Fruit fly (Drosophila melanogaster) whole organism, embryonic: ENCODE data around the gene CG10019.
A peak's percentile ranks its signal among the peaks of the same experiment; 100 is the strongest.

Source experiments
- Bgb ChIP-seq: fragments of 200-800 bp; sonication (Bioruptor generic); IDR thresholded peaks from 2 replicates; pipeline ENCODE4 v1.3.6; 2022; ENCODE audit warnings: missing biosample characterization, missing genetic modification characterization; ENCODE audit not compliant: partially characterized antibody
- CG10543 ChIP-seq: fragments of 200-800 bp; sonication (Bioruptor generic); optimal IDR thresholded peaks from 3 replicates; lab custom pipeline; 2017; ENCODE audit warnings: missing biosample characterization, mild to moderate bottlenecking, missing genetic modification characterization, moderate library complexity
- CG12071 ChIP-seq: fragments of 200-800 bp; sonication (Bioruptor generic); optimal IDR thresholded peaks from 3 replicates; lab custom pipeline; 2018; ENCODE audit warnings: missing biosample characterization, mild to moderate bottlenecking, missing genetic modification characterization
- CG12942 ChIP-seq: fragments of 200-800 bp; sonication (Bioruptor generic); optimal IDR thresholded peaks from 3 replicates; lab custom pipeline; 2016; ENCODE audit warnings: missing biosample characterization, missing genetic modification characterization
- CG15269 ChIP-seq: fragments of 200-800 bp; sonication (Bioruptor generic); optimal IDR thresholded peaks from 2 replicates; lab custom pipeline; 2018; ENCODE audit warnings: missing biosample characterization, mild to moderate bottlenecking, missing genetic modification characterization, moderate library complexity
- CG15514 ChIP-seq: fragments of 200-800 bp; sonication (Bioruptor generic); optimal IDR thresholded peaks from 3 replicates; lab custom pipeline; 2017; ENCODE audit warnings: missing biosample characterization, missing genetic modification characterization, mild to moderate bottlenecking, moderate library complexity, missing genetic modification reagents
- CG17385 ChIP-seq: fragments of 200-800 bp; sonication (Bioruptor generic); optimal IDR thresholded peaks from 3 replicates; lab custom pipeline; 2018; ENCODE audit warnings: missing biosample characterization, mild to moderate bottlenecking, missing genetic modification characterization
- CG2120 ChIP-seq: fragments of 200-800 bp; sonication (Bioruptor generic); optimal IDR thresholded peaks from 3 replicates; lab custom pipeline; 2016; ENCODE audit warnings: missing biosample characterization, missing genetic modification characterization
- CG4360 ChIP-seq: fragments of 200-800 bp; sonication (Bioruptor generic); IDR thresholded peaks from 2 replicates; pipeline ENCODE4 v1.3.6; 2022; ENCODE audit warnings: missing biosample characterization, missing genetic modification characterization
- CG5180 ChIP-seq: fragments of 200-800 bp; sonication (Bioruptor generic); optimal IDR thresholded peaks from 3 replicates; lab custom pipeline; 2017; ENCODE audit warnings: missing biosample characterization, missing genetic modification characterization, mild to moderate bottlenecking, moderate library complexity, missing genetic modification reagents
- CG7745 ChIP-seq: fragments of 200-800 bp; sonication (Bioruptor generic); optimal IDR thresholded peaks from 2 replicates; lab custom pipeline; 2018; ENCODE audit warnings: missing biosample characterization, mild to moderate bottlenecking, missing genetic modification characterization, moderate library complexity
- CG7987 ChIP-seq: fragments of 200-800 bp; sonication (Bioruptor generic); optimal IDR thresholded peaks from 2 replicates; lab custom pipeline; 2018; ENCODE audit warnings: missing biosample characterization, mild to moderate bottlenecking, missing genetic modification characterization, moderate library complexity
- CG8290 ChIP-seq, 3 experiments: fragments of 200-800 bp; sonication (Bioruptor generic); optimal IDR thresholded peaks; 2 replicates each; lab custom pipeline; 2016 to 2019; ENCODE audit warnings: missing biosample characterization in 3 of 3, missing genetic modification characterization in 3 of 3, mild to moderate bottlenecking in 2 of 3, moderate library complexity in 1 of 3
- CG8944 ChIP-seq: fragments of 200-800 bp; sonication (Bioruptor generic); optimal IDR thresholded peaks from 3 replicates; lab custom pipeline; 2016; ENCODE audit warnings: missing biosample characterization, missing genetic modification characterization
- HLH3B ChIP-seq: fragments of 200-800 bp; sonication (Bioruptor generic); IDR thresholded peaks from 2 replicates; pipeline ENCODE4 v1.3.6; 2022; ENCODE audit warnings: missing biosample characterization, missing genetic modification characterization
- HmgZ ChIP-seq: fragments of 200-800 bp; sonication (Bioruptor generic); optimal IDR thresholded peaks from 2 replicates; lab custom pipeline; 2018; ENCODE audit warnings: missing biosample characterization, mild to moderate bottlenecking, missing genetic modification characterization
- Hr78 ChIP-seq, 2 experiments: fragments of 200-800 bp in 1 of 2; fragments of >200 bp in 1 of 2; sonication (Bioruptor generic) in 1 of 2; optimal IDR thresholded peaks; 2 replicates each; lab custom pipeline; 2017 to 2019; ENCODE audit warnings: missing biosample characterization in 2 of 2, missing genetic modification characterization in 2 of 2, mild to moderate bottlenecking in 1 of 2, moderate library complexity in 1 of 2
- Med ChIP-seq: fragments of 200-800 bp; sonication (Bioruptor generic); peaks from one replicate; lab custom pipeline; 2016; ENCODE audit warnings: missing biosample characterization, missing genetic modification characterization, mild to moderate bottlenecking, inconsistent platforms, moderate library complexity
- Myb ChIP-seq: fragments of 200-800 bp; sonication (Bioruptor generic); optimal IDR thresholded peaks from 2 replicates; lab custom pipeline; 2016; ENCODE audit warnings: missing biosample characterization, missing genetic modification characterization
- NFAT ChIP-seq: fragments of 200-800 bp; sonication (Bioruptor generic); IDR thresholded peaks from 2 replicates; pipeline ENCODE4 v1.3.6; 2022; ENCODE audit warnings: missing biosample characterization, missing genetic modification characterization
- Rfx ChIP-seq: fragments of 200-800 bp; sonication (Bioruptor generic); IDR thresholded peaks from 2 replicates; pipeline ENCODE4 v1.3.6; 2022; ENCODE audit warnings: missing biosample characterization, missing genetic modification characterization
- Sry-β ChIP-seq: fragments of 200-800 bp; sonication (Bioruptor generic); optimal IDR thresholded peaks from 2 replicates; lab custom pipeline; 2018; ENCODE audit warnings: missing biosample characterization, mild to moderate bottlenecking, missing genetic modification characterization, moderate library complexity
- Ssrp ChIP-seq: fragments of 200-800 bp; sonication (Bioruptor generic); optimal IDR thresholded peaks from 2 replicates; lab custom pipeline; 2018; ENCODE audit warnings: missing biosample characterization, mild to moderate bottlenecking, missing genetic modification characterization, moderate library complexity
- Trl ChIP-seq, 3 experiments: fragments of >200 bp in 2 of 3; fragments of 200-800 bp in 1 of 3; sonication (Bioruptor generic) in 1 of 3; optimal IDR thresholded peaks; 2 replicates in 1 of 3; 3 replicates in 2 of 3; lab custom pipeline; 2016 to 2017; ENCODE audit warnings: missing biosample characterization in 1 of 3, missing genetic modification characterization in 1 of 3
- aop ChIP-seq: fragments of 200-800 bp; sonication (Bioruptor generic); IDR thresholded peaks from 2 replicates; pipeline ENCODE4 v1.3.6; 2022; ENCODE audit warnings: missing biosample characterization, missing genetic modification characterization
- btn ChIP-seq: fragments of 200-800 bp; sonication (Bioruptor generic); optimal IDR thresholded peaks from 2 replicates; lab custom pipeline; 2016; ENCODE audit warnings: missing biosample characterization, missing genetic modification characterization
- cas ChIP-seq: fragments of 200-800 bp; sonication (Bioruptor generic); IDR thresholded peaks from 2 replicates; pipeline ENCODE4 v1.3.6; 2022; ENCODE audit warnings: missing biosample characterization, missing genetic modification characterization
- cg ChIP-seq: fragments of 200-800 bp; sonication (Bioruptor generic); optimal IDR thresholded peaks from 3 replicates; lab custom pipeline; 2019; ENCODE audit warnings: missing biosample characterization, mild to moderate bottlenecking, missing genetic modification characterization, moderate library complexity
- ci ChIP-seq: fragments of 200-800 bp; sonication (Bioruptor generic); IDR thresholded peaks from 3 replicates; pipeline ENCODE4 v1.3.6; 2022; ENCODE audit warnings: missing biosample characterization, missing genetic modification characterization
- dan ChIP-seq: fragments of 200-800 bp; sonication (Bioruptor generic); IDR thresholded peaks from 2 replicates; pipeline ENCODE4 v1.3.6; 2022; ENCODE audit warnings: missing biosample characterization, missing genetic modification characterization
- dmrt11E ChIP-seq: fragments of 200-800 bp; sonication (Bioruptor generic); optimal IDR thresholded peaks from 3 replicates; lab custom pipeline; 2018; ENCODE audit warnings: missing biosample characterization, mild to moderate bottlenecking, missing genetic modification characterization, moderate library complexity
- dysf ChIP-seq: fragments of 200-800 bp; sonication (Bioruptor generic); IDR thresholded peaks from 3 replicates; pipeline ENCODE4 v1.3.6; 2022; ENCODE audit warnings: missing biosample characterization, missing genetic modification characterization
- gro ChIP-seq: fragments of 200-800 bp; sonication (Bioruptor generic); optimal IDR thresholded peaks from 2 replicates; lab custom pipeline; 2016; ENCODE audit warnings: missing biosample characterization, missing genetic modification characterization
- hkb ChIP-seq, 2 experiments: fragments of 200-800 bp in 1 of 2; fragments of >200 bp in 1 of 2; sonication (Bioruptor generic) in 1 of 2; IDR thresholded peaks in 1 of 2; optimal IDR thresholded peaks in 1 of 2; 2 replicates each; pipeline versions ENCODE4 v1.3.6 to Lab custom; 2017 to 2022; ENCODE audit warnings: missing biosample characterization in 1 of 2, missing genetic modification characterization in 1 of 2
- lab ChIP-seq: fragments of 200-800 bp; sonication (Bioruptor generic); optimal IDR thresholded peaks from 3 replicates; lab custom pipeline; 2017; ENCODE audit warnings: missing biosample characterization, missing genetic modification characterization, mild to moderate bottlenecking, moderate library complexity, missing genetic modification reagents
- otp ChIP-seq: fragments of 200-800 bp; sonication (Bioruptor generic); IDR thresholded peaks from 3 replicates; pipeline ENCODE4, ENCODE4 v1.3.6; 2022; ENCODE audit warnings: missing biosample characterization, missing genetic modification characterization
- salm ChIP-seq: fragments of 200-800 bp; sonication (Bioruptor generic); optimal IDR thresholded peaks from 2 replicates; lab custom pipeline; 2018; ENCODE audit warnings: missing biosample characterization, mild to moderate bottlenecking, missing genetic modification characterization
- sd ChIP-seq: fragments of 200-800 bp; sonication (Bioruptor generic); optimal IDR thresholded peaks from 3 replicates; lab custom pipeline; 2018; ENCODE audit warnings: missing biosample characterization, mild to moderate bottlenecking, missing genetic modification characterization, moderate library complexity
- stc ChIP-seq: fragments of 200-800 bp; sonication (Bioruptor generic); IDR thresholded peaks from 2 replicates; pipeline ENCODE4 v1.3.6; 2022; ENCODE audit warnings: missing biosample characterization, missing genetic modification characterization
- sug ChIP-seq: fragments of 200-800 bp; optimal IDR thresholded peaks from 2 replicates; lab custom pipeline; 2019; ENCODE audit warnings: missing biosample characterization, mild to moderate bottlenecking, missing genetic modification characterization, moderate library complexity
- twi ChIP-seq: fragments of 200-800 bp; optimal IDR thresholded peaks from 2 replicates; lab custom pipeline; 2019; ENCODE audit warnings: missing biosample characterization, mild to moderate bottlenecking, missing genetic modification characterization, moderate library complexity
- unc-4 ChIP-seq: fragments of 200-800 bp; sonication (Bioruptor generic); IDR thresholded peaks from 2 replicates; pipeline ENCODE4 v1.3.6; 2022; ENCODE audit warnings: missing biosample characterization, missing genetic modification characterization; ENCODE audit not compliant: partially characterized antibody
- unpg ChIP-seq: fragments of 200-800 bp; sonication (Bioruptor generic); optimal IDR thresholded peaks from 3 replicates; lab custom pipeline; 2018; ENCODE audit warnings: missing biosample characterization, mild to moderate bottlenecking, missing genetic modification characterization, moderate library complexity
- vnd ChIP-seq: fragments of 200-800 bp; sonication (Bioruptor generic); IDR thresholded peaks from 3 replicates; pipeline ENCODE4 v1.3.6; 2022; ENCODE audit warnings: missing biosample characterization, missing genetic modification characterization; ENCODE audit not compliant: partially characterized antibody
- z ChIP-seq: fragments of 200-800 bp; sonication (Bioruptor generic); IDR thresholded peaks from 3 replicates; pipeline ENCODE4 v1.3.6; 2022; ENCODE audit warnings: missing biosample characterization, missing genetic modification characterization
- zfh2 ChIP-seq: fragments of 200-800 bp; sonication (Bioruptor generic); optimal IDR thresholded peaks from 2 replicates; lab custom pipeline; 2016; ENCODE audit warnings: missing biosample characterization, missing genetic modification characterization

Gene CG10019

DNA sequence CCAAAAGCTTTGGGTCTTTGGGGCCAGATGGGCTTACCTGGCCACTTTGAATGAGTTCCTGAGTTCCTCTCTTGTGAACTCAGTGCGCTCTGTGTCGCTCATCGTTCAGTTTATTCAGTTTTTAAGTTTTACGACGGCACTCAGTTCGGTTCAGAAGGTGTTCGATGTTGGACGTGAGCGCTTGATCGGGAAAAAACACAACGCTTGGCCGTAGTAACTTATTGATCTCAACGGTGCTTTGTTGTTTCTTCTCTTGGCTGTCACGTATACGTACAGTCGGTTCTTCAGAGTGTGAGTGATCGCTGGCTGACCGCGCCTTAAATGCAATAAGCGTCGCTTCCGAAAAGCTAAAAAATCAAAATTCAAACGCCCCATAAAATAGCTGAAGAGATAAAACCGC is 56.8 kb downstream of the CG10019 start, which contains the start of gene bark (continued):
- TF ChIP-seq twi (tag; lab: Kevin White, UChicago) (no peak), CG17385 (GFP tag; lab: Kevin White, UChicago) (peak; percentile 27), hkb (optimal IDR thresholded peaks at IDR 0.05; lab: Kevin White, UChicago) (no peak), hkb (GFP tag; IDR thresholded peaks at IDR 0.05; lab: Robert Waterston, UW) (peak; percentile 42; the same call in 1 of the 2 replicates), Med (GFP tag; lab: Kevin White, UChicago) (peak; percentile 76), NFAT (GFP tag; lab: Robert Waterston, UW) (peak; percentile 34; the same call in 1 of the 2 replicates), cg (GFP tag; lab: Kevin White, UChicago) (peak; percentile 72), CG12071 (peak; percentile 21), stc (GFP tag; lab: Robert Waterston, UW) (no peak; the same call in 1 of the 2 replicates), CG8944 (GFP tag; lab: Kevin White, UChicago) (no peak), Trl (optimal IDR thresholded peaks at IDR 0.05; lab: Kevin White, UChicago) (peak; percentile 80 to 91), Trl (GFP tag; optimal IDR thresholded peaks at IDR 0.05; lab: Kevin White, UChicago) (peak; percentile 67), Ssrp (tag; lab: Kevin White, UChicago) (no peak), dan (GFP tag; lab: Robert Waterston, UW) (no peak), cas (GFP tag; lab: Robert Waterston, UW) (no peak), CG15514 (GFP tag; lab: Kevin White, UChicago) (peak; percentile 30), btn (no peak), sug (tag; lab: Kevin White, UChicago) (peak; percentile 17), CG4360 (no peak), gro (peak; percentile 18), z (GFP tag; lab: Robert Waterston, UW) (peak; percentile 60; the same call in 1 of the 3 replicates), vnd (no peak), HLH3B (no peak; the same call in 1 of the 2 replicates), unc-4 (peak; percentile 46), Sry-β (GFP tag; lab: Kevin White, UChicago) (no peak), CG12942 (no peak), Hr78 (GFP tag; optimal IDR thresholded peaks at IDR 0.05; lab: Kevin White, UChicago) (peak in 1 of 2 experiments; percentile 23), CG15269 (tag; lab: Kevin White, UChicago) (peak; percentile 13), sd (tag; lab: Kevin White, UChicago) (peak; percentile 14), dysf (GFP tag; lab: Robert Waterston, UW) (no peak), ci (GFP tag; lab: Robert Waterston, UW) (peak; percentile 56; the same call in 2 of the 3 replicates), CG7745 (no peak), aop (GFP tag; lab: Robert Waterston, UW) (no peak), CG8290 (GFP tag; optimal IDR thresholded peaks at IDR 0.05; lab: Kevin White, UChicago) (no peak), CG8290 (tag; optimal IDR thresholded peaks at IDR 0.05; lab: Kevin White, UChicago) (peak in 1 of 2 experiments; percentile 48), zfh2 (GFP tag; lab: Kevin White, UChicago) (no peak), Rfx (GFP tag; lab: Robert Waterston, UW) (peak; percentile 21; the same call in 1 of the 2 replicates), CG7987 (GFP tag; lab: Kevin White, UChicago) (peak; percentile 25), dmrt11E (tag; lab: Kevin White, UChicago) (no peak), unpg (no peak), lab (GFP tag; lab: Kevin White, UChicago) (peak; percentile 41), CG10543 (GFP tag; lab: Kevin White, UChicago) (peak; percentile 43), Myb (GFP tag; lab: Kevin White, UChicago) (no peak), CG2120 (GFP tag; lab: Kevin White, UChicago) (peak; percentile 13), salm (tag; lab: Kevin White, UChicago) (peak; percentile 32), HmgZ (peak; percentile 6), CG5180 (GFP tag; lab: Kevin White, UChicago) (peak; percentile 78), otp (GFP tag; lab: Robert Waterston, UW) (peak; percentile 20; the same call in 1 of the 3 replicates), Bgb (peak; percentile 38; the same call in 1 of the 2 replicates)
- TF ChIP-seq, all 482 proteins: peak for 76
